Fruit fly (Drosophila melanogaster): ENCODE measurements around the gene CG3699.
A peak's percentile ranks its signal among the peaks of the same experiment; 100 is the strongest.

The CG3699 gene

DNA sequence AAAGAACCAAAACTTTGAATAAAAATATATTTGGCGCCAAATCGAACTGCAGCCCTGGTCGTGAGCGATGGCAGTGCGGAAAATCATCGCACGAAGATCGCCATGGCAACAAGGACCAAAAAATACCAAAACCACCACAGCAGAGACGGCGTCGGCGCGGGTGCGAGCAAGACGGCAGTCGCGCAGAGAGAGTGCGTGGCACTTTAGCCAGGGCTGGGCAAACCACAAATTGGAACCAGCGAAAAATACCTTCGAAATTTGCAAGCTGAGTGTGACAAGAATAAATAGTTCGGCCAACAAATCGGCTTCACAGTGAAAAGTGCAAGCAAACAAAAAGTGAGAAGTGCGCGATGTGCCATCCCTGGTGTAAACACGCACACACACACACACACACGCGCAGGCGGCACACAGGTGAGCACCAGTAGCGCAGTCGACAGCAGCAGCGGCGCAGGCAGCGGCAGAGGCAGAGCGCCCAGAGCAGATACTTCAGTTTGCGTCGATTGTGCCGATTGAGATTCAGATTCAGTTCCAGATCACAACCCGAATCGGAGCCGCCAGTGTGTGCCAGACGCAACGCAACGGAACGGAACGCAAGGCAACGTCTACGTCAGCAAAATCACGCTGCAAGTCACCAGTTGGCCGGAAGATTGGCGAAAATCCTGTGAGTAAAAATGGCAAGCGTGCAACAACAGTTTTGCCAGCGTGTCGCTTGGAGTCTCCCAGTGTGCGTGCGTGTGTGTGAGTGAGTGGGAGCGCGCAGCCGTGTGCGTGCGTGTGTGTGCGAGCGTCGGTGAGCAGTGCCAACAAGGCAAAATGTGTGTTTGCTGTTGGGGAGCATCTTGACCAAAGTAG lies 12.0 kb downstream of the CG3699 start, which contains the start of gene TRAM (continued):
- TF ChIP-seq hkb (optimal IDR thresholded peaks at IDR 0.05) = no peak
- TF ChIP-seq hkb (GFP tag; IDR thresholded peaks at IDR 0.05) = peak; percentile 99
- TF ChIP-seq CrebB (tag; optimal IDR thresholded peaks at IDR 0.05) = peak; percentile 97
- TF ChIP-seq gsb (GFP tag; IDR thresholded peaks at IDR 0.05) = peak; percentile 98
- peak; percentile 98 for TF ChIP-seq unpg (GFP tag; optimal IDR thresholded peaks at IDR 0.05)
- TF ChIP-seq dimm (GFP tag; IDR thresholded peaks at IDR 0.05) = peak; percentile 97
- TF ChIP-seq gem (tag; optimal IDR thresholded peaks at IDR 0.05) = peak; percentile 98
- TF ChIP-seq cg (GFP tag; optimal IDR thresholded peaks at IDR 0.05) = peak; percentile 95
- peak; percentile 97 for TF ChIP-seq CG5245 (GFP tag; optimal IDR thresholded peaks at IDR 0.05)
- TF ChIP-seq ac (GFP tag; optimal IDR thresholded peaks at IDR 0.05) = peak; percentile 95
- TF ChIP-seq CG1529 (GFP tag; optimal IDR thresholded peaks at IDR 0.05) = peak; percentile 98
- TF ChIP-seq Dip3 (GFP tag; optimal IDR thresholded peaks at IDR 0.05) = peak; percentile 97
- TF ChIP-seq Sox100B (GFP tag; optimal IDR thresholded peaks at IDR 0.05) = no peak
- peak; percentile 99 for TF ChIP-seq CG18619 (GFP tag; optimal IDR thresholded peaks at IDR 0.05)
- TF ChIP-seq tna (GFP tag; IDR thresholded peaks at IDR 0.05; ENCODE audit: partially characterized antibody) = peak; percentile 68
- TF ChIP-seq CG11695 (GFP tag; IDR thresholded peaks at IDR 0.05) = peak; percentile 98
- peak; percentile 96 for TF ChIP-seq fd96Cb (tag; optimal IDR thresholded peaks at IDR 0.05)
- TF ChIP-seq CG13287 (GFP tag; IDR thresholded peaks at IDR 0.05; ENCODE audit: partially characterized antibody) = peak; percentile 81
- no peak for TF ChIP-seq tio (GFP tag; optimal IDR thresholded peaks at IDR 0.05)
- peak; percentile 85 for TF ChIP-seq Jarid2 (GFP tag; optimal IDR thresholded peaks at IDR 0.05)
- TF ChIP-seq CG1602 (GFP tag; optimal IDR thresholded peaks at IDR 0.05) = peak; percentile 97
- peak; percentile 98 for TF ChIP-seq CG12744 (GFP tag; optimal IDR thresholded peaks at IDR 0.05)
- TF ChIP-seq CG11398 (GFP tag; optimal IDR thresholded peaks at IDR 0.05) = peak; percentile 98
- peak; percentile 99 for TF ChIP-seq CG7372 (GFP tag; IDR thresholded peaks at IDR 0.05)
- peak; percentile 84 for TF ChIP-seq exex (tag; optimal IDR thresholded peaks at IDR 0.05)
- peak; percentile 97 for TF ChIP-seq Atf-2 (GFP tag; optimal IDR thresholded peaks at IDR 0.05)
- TF ChIP-seq dati (GFP tag; IDR thresholded peaks at IDR 0.05) = peak; percentile 98
- peak; percentile 94 for TF ChIP-seq ssp (GFP tag; IDR thresholded peaks at IDR 0.05)
- peak; percentile 98 for TF ChIP-seq Meics (GFP tag; optimal IDR thresholded peaks at IDR 0.05)
- TF ChIP-seq CG17568 (GFP tag; optimal IDR thresholded peaks at IDR 0.05) = no peak
- peak; percentile 99 for TF ChIP-seq CG4328 (GFP tag; optimal IDR thresholded peaks at IDR 0.05)
- peak; percentile 70; the same call in 1 of the 2 replicates for TF ChIP-seq sna (GFP tag; IDR thresholded peaks at IDR 0.05; ENCODE audit: partially characterized antibody)
- TF ChIP-seq jigr1 (GFP tag; IDR thresholded peaks at IDR 0.05) = peak; percentile 96
- peak; percentile 97 for TF ChIP-seq CG8388 (GFP tag; optimal IDR thresholded peaks at IDR 0.05)
- peak; percentile 97 for TF ChIP-seq disco-r (GFP tag; optimal IDR thresholded peaks at IDR 0.05)
- TF ChIP-seq sima (GFP tag; optimal IDR thresholded peaks at IDR 0.05) = peak; percentile 95
- peak; percentile 88 for TF ChIP-seq CG5180 (GFP tag; optimal IDR thresholded peaks at IDR 0.05)
- peak; percentile 96 for TF ChIP-seq CG7357 (GFP tag; IDR thresholded peaks at IDR 0.05)
- TF ChIP-seq br (optimal IDR thresholded peaks at IDR 0.05) = no peak
- TF ChIP-seq al (GFP tag; IDR thresholded peaks at IDR 0.05) = peak; percentile 99
- TF ChIP-seq CG7963 (GFP tag; IDR thresholded peaks at IDR 0.05; ENCODE audit: partially characterized antibody) = peak; percentile 67; the same call in 1 of the 3 replicates
- peak; percentile 99 for TF ChIP-seq chm (GFP tag; IDR thresholded peaks at IDR 0.05)
- TF ChIP-seq CG34422 (GFP tag; IDR thresholded peaks at IDR 0.05) = peak; percentile 99
- TF ChIP-seq chn (GFP tag; optimal IDR thresholded peaks at IDR 0.05) = peak; percentile 99
- peak; percentile 96 for TF ChIP-seq repo (GFP tag; optimal IDR thresholded peaks at IDR 0.05)
- peak; percentile 94 for TF ChIP-seq kah (GFP tag; optimal IDR thresholded peaks at IDR 0.05)
- peak; percentile 96 for TF ChIP-seq CG8290 (GFP tag; optimal IDR thresholded peaks at IDR 0.05)
- peak; percentile 97 to 99 for TF ChIP-seq CG8290 (tag; optimal IDR thresholded peaks at IDR 0.05)
- TF ChIP-seq CG10431 (GFP tag; optimal IDR thresholded peaks at IDR 0.05) = peak; percentile 96
- peak; percentile 99 for TF ChIP-seq CG32767 (GFP tag; IDR thresholded peaks at IDR 0.05)

Data from whole organism, embryonic.